Worm (Caenorhabditis elegans): Measurements from ENCODE around the gene T01D3.1.

DNA sequence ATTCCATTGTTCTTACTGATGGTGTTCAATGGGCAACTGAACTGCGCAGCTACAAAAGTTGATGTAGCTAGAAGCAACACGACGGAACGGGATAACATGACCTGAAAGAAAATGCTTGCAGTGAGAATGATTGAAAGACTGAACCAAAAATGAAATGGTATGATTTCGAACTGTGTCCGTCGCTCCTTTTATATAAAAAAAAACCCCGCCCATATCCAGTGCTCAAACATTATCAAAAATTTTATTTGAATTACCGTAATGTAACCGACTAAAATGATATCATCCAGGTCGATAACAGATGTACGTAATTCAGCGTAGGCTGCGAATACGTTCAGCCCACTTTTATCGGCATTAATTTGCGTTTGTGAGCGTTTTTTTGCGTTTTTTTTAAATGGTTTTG, 48.7 kb downstream of the T01D3.1 start, which contains the start of gene irg-5:
- TF ChIP-seq ceh-82 (tag; optimal IDR thresholded peaks at IDR 0.05) = no peak
- TF ChIP-seq mdl-1 (tag; optimal IDR thresholded peaks at IDR 0.05) = no peak
- TF ChIP-seq lin-39 (tag; optimal IDR thresholded peaks at IDR 0.05) = no peak
- no peak for TF ChIP-seq fos-1 (tag; optimal IDR thresholded peaks at IDR 0.05)
- no peak for TF ChIP-seq lin-13 (GFP tag; optimal IDR thresholded peaks at IDR 0.05)
- TF ChIP-seq elt-3 (tag; optimal IDR thresholded peaks at IDR 0.05) = no peak
- TF ChIP-seq egl-27 (tag; optimal IDR thresholded peaks at IDR 0.05) = no peak
- no peak for TF ChIP-seq blmp-1 (tag; optimal IDR thresholded peaks at IDR 0.05; ENCODE audit: insufficient read depth)
- TF ChIP-seq ZK546.5 (tag; optimal IDR thresholded peaks at IDR 0.05) = no peak
